Fruit fly (Drosophila melanogaster) whole organism, adult: ENCODE measurements around the gene CG33093.

Source experiments
- CG11617 ChIP-seq: fragments of 200-800 bp; sonication (Bioruptor generic); optimal IDR thresholded peaks from 2 replicates; lab custom pipeline; 2017; ENCODE audit warnings: mild to moderate bottlenecking, missing biosample characterization, missing genetic modification reagents, missing genetic modification characterization
- CG12768 ChIP-seq: fragments of 200-800 bp; sonication (Bioruptor generic); optimal IDR thresholded peaks from 2 replicates; lab custom pipeline; 2017; ENCODE audit warnings: missing biosample characterization, missing genetic modification characterization, mild to moderate bottlenecking, moderate library complexity, missing genetic modification reagents

dm6 chr3R:22483537-22483936, 48.2 kb downstream of the CG33093 start:
- TF ChIP-seq CG11617 (GFP tag; lab: Kevin White, UChicago) (no peak), CG12768 (GFP tag; lab: Kevin White, UChicago) (no peak)
